Fruit fly (Drosophila melanogaster): Measurements from ENCODE around the gene CG12817.
A peak's percentile ranks its signal among the peaks of the same experiment; 100 is the strongest.

Gene CG12817

dm6 chr3R:10268101-10268864, 43.8 kb upstream of the CG12817 start (continued):
- TF ChIP-seq Sox102F (GFP tag; optimal IDR thresholded peaks at IDR 0.05) (peak; percentile 91), CG17568 (GFP tag; optimal IDR thresholded peaks at IDR 0.05) (peak; percentile 78), CG7786 (GFP tag; optimal IDR thresholded peaks at IDR 0.05) (peak; percentile 80), zen2 (GFP tag; IDR thresholded peaks at IDR 0.05; ENCODE audit: partially characterized antibody) (0 out of 3 replicates have a peak, but pooled peaks have one; percentile 15), kay (GFP tag; optimal IDR thresholded peaks at IDR 0.05) (peak; percentile 82), Lhr (GFP tag; optimal IDR thresholded peaks at IDR 0.05) (peak; percentile 30), ranshi (GFP tag; IDR thresholded peaks at IDR 0.05) (peak; percentile 47), ssp (GFP tag; IDR thresholded peaks at IDR 0.05) (peak; percentile 56), CG10274 (GFP tag; optimal IDR thresholded peaks at IDR 0.05) (peak; percentile 54), CG7357 (GFP tag; IDR thresholded peaks at IDR 0.05) (peak; percentile 74), al (GFP tag; IDR thresholded peaks at IDR 0.05) (peak; percentile 69), fd64A (GFP tag; optimal IDR thresholded peaks at IDR 0.05) (no peak), Taf1 (GFP tag; IDR thresholded peaks at IDR 0.05) (peak; percentile 66), CG8944 (GFP tag; optimal IDR thresholded peaks at IDR 0.05) (peak; percentile 65), HLH4C (GFP tag; IDR thresholded peaks at IDR 0.05; ENCODE audit: partially characterized antibody) (no peak), tio (GFP tag; optimal IDR thresholded peaks at IDR 0.05) (peak; percentile 82), CG6175 (GFP tag; IDR thresholded peaks at IDR 0.05) (no peak; the same call in 2 of the 3 replicates), B-H2 (GFP tag; optimal IDR thresholded peaks at IDR 0.05) (peak; percentile 73), CG3163 (GFP tag; optimal IDR thresholded peaks at IDR 0.05) (peak; percentile 55), D19B (GFP tag; optimal IDR thresholded peaks at IDR 0.05) (peak; percentile 70), CG12391 (tag; optimal IDR thresholded peaks at IDR 0.05) (peak; percentile 86), CG8281 (tag; optimal IDR thresholded peaks at IDR 0.05) (peak; percentile 57), CG1792 (GFP tag; optimal IDR thresholded peaks at IDR 0.05) (peak; percentile 72), D (optimal IDR thresholded peaks at IDR 0.05) (no peak), D (GFP tag; optimal IDR thresholded peaks at IDR 0.05) (peak; percentile 71), Eip74EF (GFP tag; optimal IDR thresholded peaks at IDR 0.05) (peak in 1 of 2 experiments; percentile 83), slou (GFP tag; optimal IDR thresholded peaks at IDR 0.05) (peak; percentile 70), CG15073 (GFP tag; optimal IDR thresholded peaks at IDR 0.05) (peak; percentile 3), Rfx (GFP tag; IDR thresholded peaks at IDR 0.05) (peak; percentile 83), Vsx1 (GFP tag; optimal IDR thresholded peaks at IDR 0.05) (peak; percentile 68), CG10321 (GFP tag; IDR thresholded peaks at IDR 0.05) (no peak), CG7839 (tag; optimal IDR thresholded peaks at IDR 0.05) (peak; percentile 90), CG32772 (GFP tag; IDR thresholded peaks at IDR 0.05) (peak; percentile 64), CG4424 (GFP tag; optimal IDR thresholded peaks at IDR 0.05) (peak; percentile 79), da (GFP tag; optimal IDR thresholded peaks at IDR 0.05) (peak; percentile 6), CG13123 (GFP tag; optimal IDR thresholded peaks at IDR 0.05) (peak; percentile 59), bbx (GFP tag; IDR thresholded peaks at IDR 0.05; ENCODE audit: partially characterized antibody) (no peak), CG10267 (tag; optimal IDR thresholded peaks at IDR 0.05) (peak; percentile 71), gce (GFP tag; IDR thresholded peaks at IDR 0.05) (0 out of 3 replicates have a peak, but pooled peaks have one; percentile 37), Oaz (GFP tag; IDR thresholded peaks at IDR 0.05) (peak; percentile 62), CG8359 (GFP tag; optimal IDR thresholded peaks at IDR 0.05; ENCODE audit: borderline replicate concordance) (peak; percentile 39), Optix (GFP tag; IDR thresholded peaks at IDR 0.05) (0 out of 3 replicates have a peak, but pooled peaks have one; percentile 9), HHEX (GFP tag; optimal IDR thresholded peaks at IDR 0.05) (peak; percentile 85), run (tag; optimal IDR thresholded peaks at IDR 0.05) (peak; percentile 79), HmgZ (tag; optimal IDR thresholded peaks at IDR 0.05) (peak; percentile 79), zfh1 (GFP tag; IDR thresholded peaks at IDR 0.05) (peak; percentile 59; the same call in 2 of the 3 replicates), Mes4 (GFP tag; optimal IDR thresholded peaks at IDR 0.05) (peak; percentile 62), MESR4 (GFP tag; optimal IDR thresholded peaks at IDR 0.05) (no peak), CG2889 (GFP tag; IDR thresholded peaks at IDR 0.05) (peak; percentile 51; the same call in 1 of the 3 replicates)
